Worm (Caenorhabditis elegans) whole organism, late embryonic: Measurements from ENCODE around the gene chil-16.

Experiments used
- C08G9.2 ChIP-seq: sonication (generic microtip); optimal IDR thresholded peaks from 2 replicates; lab custom pipeline; 2016; ENCODE audit warnings: mild to moderate bottlenecking, missing genetic modification characterization, moderate library complexity, missing compliant biosample characterization
- C38D4.7 ChIP-seq: fragments of 200-800 bp; sonication (Bioruptor generic); optimal IDR thresholded peaks from 2 replicates; lab custom pipeline; 2018; ENCODE audit warnings: mild to moderate bottlenecking, missing genetic modification characterization, moderate library complexity, missing compliant biosample characterization
- F13H6.1 ChIP-seq: sonication (generic microtip); optimal IDR thresholded peaks from 2 replicates; lab custom pipeline; 2016; ENCODE audit warnings: missing genetic modification characterization, missing compliant biosample characterization
- Y22D7AL.16 ChIP-seq: sonication (generic microtip); optimal IDR thresholded peaks from 2 replicates; lab custom pipeline; 2016; ENCODE audit warnings: missing genetic modification characterization, missing compliant biosample characterization
- ama-1 ChIP-seq: fragments of 150-350 bp; optimal IDR thresholded peaks from 2 replicates; lab custom pipeline; 2014
- ceh-14 ChIP-seq: sonication (generic microtip); optimal IDR thresholded peaks from 2 replicates; lab custom pipeline; 2016; ENCODE audit warnings: missing genotype, missing genetic modification characterization, missing compliant biosample characterization
- ceh-2 ChIP-seq: sonication (generic microtip); optimal IDR thresholded peaks from 2 replicates; lab custom pipeline; 2016; ENCODE audit warnings: missing genotype, missing genetic modification characterization, missing compliant biosample characterization
- ceh-30 ChIP-seq: fragments of 150-350 bp; optimal IDR thresholded peaks from 2 replicates; lab custom pipeline; 2014; ENCODE audit warnings: missing biosample characterization, missing genetic modification characterization
- ceh-31 ChIP-seq: sonication (generic microtip); optimal IDR thresholded peaks from 2 replicates; lab custom pipeline; 2016; ENCODE audit warnings: missing genetic modification characterization, missing compliant biosample characterization
- ceh-45 ChIP-seq: fragments of 200-800 bp; sonication (Bioruptor generic); IDR thresholded peaks from 2 replicates; pipeline ENCODE4 v1.3.6; 2022; ENCODE audit warnings: missing genetic modification reagents, missing genetic modification characterization, missing compliant biosample characterization
- ceh-48 ChIP-seq: sonication (generic microtip); optimal IDR thresholded peaks from 2 replicates; lab custom pipeline; 2016; ENCODE audit warnings: missing genetic modification characterization, inconsistent platforms, missing compliant biosample characterization
- dmd-4 ChIP-seq: sonication (generic microtip); optimal IDR thresholded peaks from 2 replicates; lab custom pipeline; 2016; ENCODE audit warnings: borderline replicate concordance, missing genetic modification characterization, missing compliant biosample characterization
- dve-1 ChIP-seq: sonication (generic microtip); optimal IDR thresholded peaks from 2 replicates; lab custom pipeline; 2017; ENCODE audit warnings: antibody characterized with exemption, mild to moderate bottlenecking, missing genetic modification characterization, missing compliant biosample characterization
- elt-2 ChIP-seq: sonication (generic microtip); optimal IDR thresholded peaks from 2 replicates; lab custom pipeline; 2016; ENCODE audit warnings: missing genetic modification reagents, missing genetic modification characterization, missing compliant biosample characterization
- elt-4 ChIP-seq: sonication (generic microtip); optimal IDR thresholded peaks from 2 replicates; lab custom pipeline; 2016; ENCODE audit warnings: missing genetic modification characterization, missing compliant biosample characterization
- eyg-1 ChIP-seq: sonication (generic microtip); optimal IDR thresholded peaks from 2 replicates; lab custom pipeline; 2016; ENCODE audit warnings: missing genotype, missing genetic modification characterization, missing compliant biosample characterization
- gmeb-2 ChIP-seq: sonication (generic microtip); optimal IDR thresholded peaks from 2 replicates; lab custom pipeline; 2016; ENCODE audit warnings: missing genetic modification characterization, inconsistent platforms, missing compliant biosample characterization
- hlh-15 ChIP-seq: sonication (generic microtip); optimal IDR thresholded peaks from 2 replicates; lab custom pipeline; 2016; ENCODE audit warnings: missing genetic modification characterization, missing compliant biosample characterization
- hlh-30 ChIP-seq: sonication (generic microtip); optimal IDR thresholded peaks from 2 replicates; lab custom pipeline; 2017; ENCODE audit warnings: antibody characterized with exemption, missing genetic modification characterization, missing compliant biosample characterization; ENCODE audit not compliant: insufficient read depth
- hlh-8 ChIP-seq: sonication (generic microtip); optimal IDR thresholded peaks from 2 replicates; lab custom pipeline; 2016; ENCODE audit warnings: missing genotype, missing genetic modification characterization, missing compliant biosample characterization
- lim-6 ChIP-seq: sonication (generic microtip); optimal IDR thresholded peaks from 2 replicates; lab custom pipeline; 2016; ENCODE audit warnings: missing genetic modification characterization, missing compliant biosample characterization
- lin-11 ChIP-seq: fragments of 200-800 bp; sonication (Bioruptor generic); optimal IDR thresholded peaks from 2 replicates; lab custom pipeline; 2018; ENCODE audit warnings: mild to moderate bottlenecking, missing genetic modification characterization, missing compliant biosample characterization
- mec-3 ChIP-seq: sonication (generic microtip); optimal IDR thresholded peaks from 2 replicates; lab custom pipeline; 2016; ENCODE audit warnings: borderline replicate concordance, missing genetic modification characterization, missing compliant biosample characterization
- nfya-1 ChIP-seq: sonication (generic microtip); optimal IDR thresholded peaks from 2 replicates; lab custom pipeline; 2017; ENCODE audit warnings: missing genetic modification characterization, mild to moderate bottlenecking, missing compliant biosample characterization, antibody characterized with exemption, moderate library complexity
- nhr-11 ChIP-seq: fragments of 150-350 bp; optimal IDR thresholded peaks from 2 replicates; lab custom pipeline; 2014; ENCODE audit warnings: missing biosample characterization, missing genetic modification characterization
- nhr-232 ChIP-seq: sonication (generic microtip); optimal IDR thresholded peaks from 2 replicates; lab custom pipeline; 2016; ENCODE audit warnings: missing genetic modification characterization, missing compliant biosample characterization
- odd-2 ChIP-seq: sonication (generic microtip); optimal IDR thresholded peaks from 2 replicates; lab custom pipeline; 2017; ENCODE audit warnings: antibody characterized with exemption, mild to moderate bottlenecking, missing genetic modification characterization, missing compliant biosample characterization
- pha-2 ChIP-seq: sonication (generic microtip); optimal IDR thresholded peaks from 2 replicates; lab custom pipeline; 2017; ENCODE audit warnings: mild to moderate bottlenecking, missing genetic modification characterization, missing compliant biosample characterization
- pha-4 ChIP-seq: fragments of 150-350 bp; optimal IDR thresholded peaks from 2 replicates; lab custom pipeline; 2018; ENCODE audit warnings: missing biosample characterization, missing genetic modification reagents, missing genetic modification characterization
- pqm-1 ChIP-seq: sonication (generic microtip); optimal IDR thresholded peaks from 2 replicates; lab custom pipeline; 2016; ENCODE audit warnings: missing genetic modification characterization, missing compliant biosample characterization
- pros-1 ChIP-seq: fragments of 150-350 bp; optimal IDR thresholded peaks from 2 replicates; lab custom pipeline; 2014; ENCODE audit warnings: missing biosample characterization, missing genetic modification reagents, missing genetic modification characterization
- sox-2 ChIP-seq: fragments of 200-800 bp; sonication (Bioruptor generic); IDR thresholded peaks from 2 replicates; pipeline ENCODE4 v1.3.6; 2022; ENCODE audit warnings: missing genetic modification reagents, missing genetic modification characterization, missing compliant biosample characterization
- tbx-2 ChIP-seq: sonication (generic microtip); optimal IDR thresholded peaks from 2 replicates; lab custom pipeline; 2016; ENCODE audit warnings: missing genetic modification characterization, missing compliant biosample characterization
- tbx-7 ChIP-seq: sonication (generic microtip); optimal IDR thresholded peaks from 2 replicates; lab custom pipeline; 2016; ENCODE audit warnings: missing genotype, missing genetic modification characterization, missing compliant biosample characterization
- ttx-3 ChIP-seq: sonication (generic microtip); optimal IDR thresholded peaks from 2 replicates; lab custom pipeline; 2016; ENCODE audit warnings: missing genetic modification reagents, missing genetic modification characterization, missing compliant biosample characterization
- unc-42 ChIP-seq: sonication (generic microtip); optimal IDR thresholded peaks from 2 replicates; lab custom pipeline; 2016; ENCODE audit warnings: missing genotype, missing genetic modification characterization, missing compliant biosample characterization
- unc-55 ChIP-seq: sonication (generic microtip); optimal IDR thresholded peaks from 2 replicates; lab custom pipeline; 2017; ENCODE audit warnings: missing biosample characterization, missing genetic modification reagents, missing genetic modification characterization
- unc-86 ChIP-seq: sonication (generic microtip); optimal IDR thresholded peaks from 2 replicates; lab custom pipeline; 2016; ENCODE audit warnings: missing genetic modification characterization, missing compliant biosample characterization
- ztf-16 ChIP-seq: sonication (generic microtip); optimal IDR thresholded peaks from 2 replicates; lab custom pipeline; 2017; ENCODE audit warnings: missing genetic modification characterization, missing compliant biosample characterization

The chil-16 gene

DNA sequence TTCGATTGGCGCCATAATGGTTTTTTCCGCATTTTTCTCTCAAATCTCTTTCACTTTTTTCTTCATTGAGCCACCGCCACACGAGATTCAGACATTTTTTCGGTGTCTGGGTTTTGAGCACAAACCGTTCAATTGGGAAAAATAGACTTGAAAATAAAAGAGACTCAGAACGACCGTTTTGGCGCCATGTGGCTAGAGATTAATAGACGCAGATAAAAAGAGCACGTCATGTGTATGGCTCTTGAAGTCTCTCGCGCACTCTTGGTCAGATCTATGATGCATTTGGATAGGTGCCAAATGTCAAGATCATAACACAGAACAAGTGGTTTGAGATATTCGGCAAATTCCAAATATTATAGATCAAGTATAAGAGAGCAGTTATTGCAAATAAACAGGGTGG, 39.7 kb upstream of the chil-16 start:
- TF ChIP-seq elt-4 (tag; lab: Kevin White, UChicago) (no peak), pqm-1 (tag; lab: Kevin White, UChicago) (no peak), F13H6.1 (tag; lab: Kevin White, UChicago) (no peak), nhr-11 (tag; lab: Kevin White, UChicago) (no peak), C38D4.7 (GFP tag; lab: Kevin White, UChicago) (no peak), ceh-31 (tag; lab: Kevin White, UChicago) (no peak), unc-42 (tag; lab: Kevin White, UChicago) (no peak)

DNA sequence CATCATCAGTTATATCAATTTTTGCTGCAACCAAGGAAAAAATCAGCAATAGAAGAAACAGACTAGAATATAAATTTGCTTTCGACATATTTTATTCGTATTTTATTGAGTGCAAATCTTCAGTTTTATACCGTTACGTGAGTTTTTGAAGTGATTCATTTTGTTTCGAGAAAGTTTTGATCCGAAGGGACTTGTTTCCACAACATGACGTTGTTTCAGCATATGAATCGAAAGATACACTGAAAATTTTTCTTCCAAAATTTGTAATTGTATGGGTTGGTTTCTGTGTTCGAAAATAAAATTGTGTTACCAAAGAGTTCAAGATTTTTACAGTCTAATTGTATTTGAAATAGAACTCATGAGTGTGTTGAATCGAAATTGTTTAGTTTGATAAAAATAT, 38.3 kb upstream of the chil-16 start, which contains the start of gene T19H5.7:
TSS of gene T19H5.7 (minus strand) at position 101 of the 400 bp plus-strand sequence.
- TF ChIP-seq ttx-3 (tag; lab: Kevin White, UChicago) (no peak), sox-2 (no peak), dve-1 (tag; lab: Kevin White, UChicago) (no peak), ceh-45 (no peak), ama-1 (no peak), ztf-16 (tag; lab: Kevin White, UChicago) (no peak), dmd-4 (no peak), hlh-15 (no peak), F13H6.1 (tag; lab: Kevin White, UChicago) (no peak), ceh-30 (tag; lab: Kevin White, UChicago) (no peak), hlh-30 (no peak), odd-2 (no peak)

DNA sequence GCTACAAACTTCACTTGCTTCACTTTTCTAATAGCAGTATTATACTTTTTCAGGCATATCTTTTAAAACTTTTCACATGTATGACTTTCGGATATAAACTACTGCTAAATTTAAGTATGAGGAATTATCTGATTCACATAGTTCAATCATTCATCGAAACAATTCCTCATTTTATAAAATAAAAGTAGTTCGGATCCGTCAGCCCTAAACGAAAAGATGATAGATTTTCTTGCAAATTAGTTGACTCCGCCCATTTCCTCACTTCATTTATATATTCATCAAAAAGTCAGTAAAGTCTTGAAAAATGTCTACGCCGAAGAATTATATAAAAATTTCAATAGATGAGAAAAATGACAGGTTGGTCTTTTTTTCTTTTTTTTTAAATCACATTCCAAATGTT, 35.8 kb upstream of the chil-16 start, which contains the start of gene chil-27:
TSS of gene chil-27 (plus strand) at position 301 of the 400 bp plus-strand sequence.
- TF ChIP-seq odd-2, result no peak
- TF ChIP-seq ceh-48 (tag; lab: Kevin White, UChicago), result no peak
- TF ChIP-seq pha-2 (tag; lab: Kevin White, UChicago), result no peak
- TF ChIP-seq unc-55, result no peak
- TF ChIP-seq lim-6 (tag; lab: Kevin White, UChicago), result no peak
- no peak for TF ChIP-seq ztf-16 (tag; lab: Kevin White, UChicago)
- TF ChIP-seq ceh-31 (tag; lab: Kevin White, UChicago), result no peak
- TF ChIP-seq tbx-2 (tag; lab: Kevin White, UChicago), result no peak
- no peak for TF ChIP-seq tbx-7 (tag; lab: Kevin White, UChicago)
- TF ChIP-seq gmeb-2 (tag; lab: Kevin White, UChicago), result no peak
- no peak for TF ChIP-seq lin-11 (tag; lab: Kevin White, UChicago)
- no peak for TF ChIP-seq F13H6.1 (tag; lab: Kevin White, UChicago)
- TF ChIP-seq sox-2, result no peak
- TF ChIP-seq hlh-15, result no peak
- TF ChIP-seq hlh-8 (tag; lab: Kevin White, UChicago), result no peak
- no peak for TF ChIP-seq ttx-3 (tag; lab: Kevin White, UChicago)
- TF ChIP-seq pros-1 (tag; lab: Kevin White, UChicago), result no peak

DNA sequence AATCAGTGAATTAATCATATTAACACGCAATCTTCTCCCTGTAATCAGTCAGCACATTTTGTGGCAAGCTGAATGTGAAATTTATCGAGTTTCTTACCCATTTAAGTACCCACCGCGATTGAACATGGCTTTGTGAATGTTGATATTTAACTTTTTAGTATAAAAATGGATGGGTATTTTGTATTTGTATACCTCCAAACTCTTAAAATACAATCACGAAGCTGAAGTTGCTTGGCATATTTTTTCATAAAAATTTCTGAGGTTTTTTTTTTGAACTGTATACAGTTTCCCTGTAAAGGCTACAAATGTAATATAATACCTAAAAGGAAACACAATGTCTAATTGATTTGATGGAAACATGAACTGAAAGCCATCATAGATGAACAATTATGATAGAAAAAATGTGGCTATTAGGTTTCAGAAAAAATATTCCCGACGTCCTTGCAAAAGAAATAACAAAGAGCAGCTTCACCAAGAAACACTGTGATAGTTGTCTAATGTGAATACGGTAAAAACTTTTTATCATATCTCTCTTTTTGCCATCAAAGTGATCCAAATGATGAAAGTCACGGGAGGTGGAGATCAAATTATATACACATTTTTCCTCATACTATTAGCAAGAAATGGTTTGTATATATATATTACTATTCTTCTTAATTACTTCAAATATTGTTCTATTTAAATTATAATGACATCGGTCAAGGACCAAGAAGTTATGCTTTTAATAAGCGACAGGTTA, 32.8 kb upstream of the chil-16 start, which contains the start of the genes chil-25 and chil-26:
TSS of gene chil-25 (minus strand) at position 101 of the 739 bp plus-strand sequence.
TSS of gene chil-26 (plus strand) at position 689 of the 739 bp plus-strand sequence.
- no peak for TF ChIP-seq pha-4 (tag; lab: Kevin White, UChicago)
- no peak for TF ChIP-seq mec-3 (tag; lab: Kevin White, UChicago)
- no peak for TF ChIP-seq elt-2 (tag; lab: Kevin White, UChicago)
- no peak for TF ChIP-seq Y22D7AL.16 (tag; lab: Kevin White, UChicago)
- no peak for TF ChIP-seq ceh-2 (tag; lab: Kevin White, UChicago)
- no peak for TF ChIP-seq sox-2
- TF ChIP-seq eyg-1, result no peak
- TF ChIP-seq nhr-232, result no peak
- TF ChIP-seq ceh-30 (tag; lab: Kevin White, UChicago), result no peak
- TF ChIP-seq unc-86 (tag; lab: Kevin White, UChicago), result no peak
- no peak for TF ChIP-seq C08G9.2 (tag; lab: Kevin White, UChicago)
- no peak for TF ChIP-seq ceh-14 (tag; lab: Kevin White, UChicago)
- TF ChIP-seq pqm-1 (tag; lab: Kevin White, UChicago), result no peak
- TF ChIP-seq nfya-1, result no peak
- TF ChIP-seq lim-6 (tag; lab: Kevin White, UChicago), result no peak
- TF ChIP-seq, all 69 proteins: peak for 0
